Worm (Caenorhabditis elegans): ENCODE results near the gene B0564.2.

DNA sequence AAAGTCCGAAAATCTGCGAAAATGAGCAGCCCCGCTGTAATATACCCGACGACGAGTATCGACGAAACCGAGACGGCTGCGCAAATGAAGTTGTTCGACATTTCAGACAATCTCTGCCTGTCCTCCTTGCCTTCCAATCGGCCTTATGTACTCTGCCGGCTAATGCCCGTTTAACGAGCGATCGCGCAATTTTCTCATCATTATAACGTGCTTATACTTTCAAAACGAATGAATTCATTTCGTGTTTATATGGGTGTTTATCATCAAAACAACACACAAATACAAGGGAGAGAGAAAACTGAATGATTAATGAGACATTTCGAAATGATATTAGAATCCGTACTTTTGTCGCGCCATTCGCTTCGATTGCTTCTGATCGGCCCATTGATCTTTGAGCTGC lies 16.5 kb upstream of the B0564.2 start, which contains the start of gene col-132:
- TF ChIP-seq R02D3.7 (tag; optimal IDR thresholded peaks at IDR 0.05) (no peak), Y48G9A.11 (GFP tag; IDR thresholded peaks at IDR 0.05) (no peak), mdl-1 (tag; optimal IDR thresholded peaks at IDR 0.05) (no peak), nhr-6 (tag; optimal IDR thresholded peaks at IDR 0.05) (no peak)
